Fruit fly (Drosophila melanogaster): Measurements from ENCODE around the gene mat.

- TF ChIP-seq CG33017 (tag; optimal IDR thresholded peaks at IDR 0.05), result no peak
- TF ChIP-seq kay (GFP tag; ENCODE audit: borderline replicate concordance), result no peak
- no peak for TF ChIP-seq CG11617 (GFP tag; optimal IDR thresholded peaks at IDR 0.05)
- TF ChIP-seq CG1620 (GFP tag; optimal IDR thresholded peaks at IDR 0.05), result no peak
- no peak for TF ChIP-seq cnc (optimal IDR thresholded peaks at IDR 0.05)
- TF ChIP-seq cic (GFP tag; optimal IDR thresholded peaks at IDR 0.05), result no peak
- no peak for TF ChIP-seq Clk (GFP tag; optimal IDR thresholded peaks at IDR 0.05)
Observed at dm6 chr3L:885624-886257, 17.0 kb upstream of the mat start.
